Fruit fly (Drosophila melanogaster) whole organism, embryonic: ENCODE measurements around the gene bero.
A peak's percentile ranks its signal among the peaks of the same experiment; 100 is the strongest.

Experiments
- B-H2 ChIP-seq: fragments of 200-800 bp; sonication (Bioruptor generic); optimal IDR thresholded peaks from 2 replicates; lab custom pipeline; 2018; ENCODE audit warnings: missing biosample characterization, mild to moderate bottlenecking, missing genetic modification characterization
- CG5953 ChIP-seq: fragments of 200-800 bp; sonication (Bioruptor generic); IDR thresholded peaks from 2 replicates; pipeline ENCODE4 v1.3.6; 2022; ENCODE audit warnings: missing biosample characterization, missing genetic modification characterization
- mam ChIP-seq: fragments of 200-800 bp; sonication (Bioruptor generic); optimal IDR thresholded peaks from 3 replicates; lab custom pipeline; 2016; ENCODE audit warnings: missing biosample characterization, missing genetic modification characterization

DNA sequence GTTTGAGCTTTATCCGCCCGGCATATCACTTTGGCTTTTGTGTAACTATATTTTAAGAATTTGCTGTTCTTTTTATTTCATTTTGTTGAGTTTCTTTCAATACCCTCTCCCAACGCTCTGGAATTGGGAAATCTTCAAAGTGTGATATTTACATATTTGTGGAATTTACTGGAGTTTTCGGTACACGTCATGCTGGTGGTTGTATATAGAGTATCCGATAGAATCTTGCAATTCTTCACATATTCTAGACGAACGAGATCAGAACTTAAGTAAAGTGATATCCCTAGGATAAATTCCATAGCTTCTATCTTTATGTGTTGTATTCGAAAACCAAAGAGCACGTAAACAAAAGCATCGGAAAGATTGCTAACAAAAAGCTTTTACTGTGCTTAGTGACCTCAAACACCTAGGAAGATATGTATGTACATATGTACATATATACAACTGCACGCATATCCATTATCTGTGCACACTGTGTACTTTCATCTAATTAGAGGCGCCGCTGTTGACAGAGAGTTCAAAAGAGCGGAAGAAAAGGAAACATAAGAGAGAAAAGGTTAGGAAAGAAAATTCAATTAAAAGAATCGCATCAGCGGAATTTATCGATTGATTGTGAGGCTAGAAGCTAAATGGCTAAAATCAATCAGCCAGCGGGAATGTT lies 38.3 kb downstream of the bero start:
- TF ChIP-seq mam (GFP tag; lab: Kevin White, UChicago) (no peak), B-H2 (peak; percentile 2), CG5953 (peak; percentile 60)
